Worm (Caenorhabditis elegans): ENCODE results near the gene Y43F8B.29.

- no peak for TF ChIP-seq nhr-237 (tag; optimal IDR thresholded peaks at IDR 0.05)
- TF ChIP-seq dmd-9 (GFP tag; IDR thresholded peaks at IDR 0.05), result no peak
- no peak for TF ChIP-seq ZK546.5 (tag; optimal IDR thresholded peaks at IDR 0.05)
- no peak for TF ChIP-seq ces-1 (GFP tag; optimal IDR thresholded peaks at IDR 0.05)
- no peak for TF ChIP-seq ama-1 (optimal IDR thresholded peaks at IDR 0.05)
- no peak for TF ChIP-seq zfp-3 (GFP tag; conservative IDR thresholded peaks at IDR 0.05)
- TF ChIP-seq aly-2 (tag; optimal IDR thresholded peaks at IDR 0.05), result no peak
- no peak for TF ChIP-seq F37D6.2 (tag; optimal IDR thresholded peaks at IDR 0.05)
- no peak for TF ChIP-seq egl-27 (tag; optimal IDR thresholded peaks at IDR 0.05)
- no peak for TF ChIP-seq zag-1 (tag; optimal IDR thresholded peaks at IDR 0.05)
- no peak for TF ChIP-seq ceh-28 (tag; optimal IDR thresholded peaks at IDR 0.05)
These were observed 34.3 kb upstream of the Y43F8B.29 start, which contains the start of gene Y43F8B.24 for ce11 chrV:19457120-19457519.
